Fruit fly (Drosophila melanogaster) whole organism, embryonic: ENCODE measurements around the gene CG43121.

Experiments used
- Aef1 ChIP-seq: fragments of 200-800 bp; sonication (Bioruptor generic); IDR thresholded peaks from 3 replicates; pipeline ENCODE4 v1.3.6; 2022; ENCODE audit warnings: missing biosample characterization, missing genetic modification characterization
- Bdp1 ChIP-seq: fragments of 200-800 bp; sonication (Bioruptor generic); optimal IDR thresholded peaks from 3 replicates; lab custom pipeline; 2016; ENCODE audit warnings: missing biosample characterization, missing genetic modification characterization
- BtbVII ChIP-seq: fragments of 200-800 bp; sonication (Bioruptor generic); optimal IDR thresholded peaks from 3 replicates; lab custom pipeline; 2017; ENCODE audit warnings: missing biosample characterization, mild to moderate bottlenecking, missing genetic modification characterization
- CG10267 ChIP-seq: fragments of 200-800 bp; sonication (Bioruptor generic); optimal IDR thresholded peaks from 2 replicates; lab custom pipeline; 2018; ENCODE audit warnings: missing biosample characterization, mild to moderate bottlenecking, missing genetic modification characterization, moderate library complexity
- CG10543 ChIP-seq: fragments of 200-800 bp; sonication (Bioruptor generic); optimal IDR thresholded peaks from 3 replicates; lab custom pipeline; 2017; ENCODE audit warnings: missing biosample characterization, mild to moderate bottlenecking, missing genetic modification characterization, moderate library complexity
- CG10979 ChIP-seq: fragments of 200-800 bp; sonication (Bioruptor generic); optimal IDR thresholded peaks from 2 replicates; lab custom pipeline; 2018; ENCODE audit warnings: missing biosample characterization, mild to moderate bottlenecking, missing genetic modification characterization, moderate library complexity
- CG11456 ChIP-seq: fragments of 200-800 bp; sonication (Bioruptor generic); IDR thresholded peaks from 3 replicates; pipeline ENCODE4 v1.3.6; 2022; ENCODE audit warnings: missing biosample characterization, missing genetic modification characterization
- CG12299 ChIP-seq: fragments of 200-800 bp; sonication (Bioruptor generic); optimal IDR thresholded peaks from 2 replicates; lab custom pipeline; 2018; ENCODE audit warnings: missing biosample characterization, mild to moderate bottlenecking, missing genetic modification characterization
- CG15269 ChIP-seq: fragments of 200-800 bp; sonication (Bioruptor generic); optimal IDR thresholded peaks from 2 replicates; lab custom pipeline; 2018; ENCODE audit warnings: missing biosample characterization, mild to moderate bottlenecking, missing genetic modification characterization, moderate library complexity
- CG1529 ChIP-seq: fragments of 200-800 bp; sonication (Bioruptor generic); optimal IDR thresholded peaks from 3 replicates; lab custom pipeline; 2018; ENCODE audit warnings: missing biosample characterization, missing genetic modification characterization
- CG15514 ChIP-seq: fragments of 200-800 bp; sonication (Bioruptor generic); optimal IDR thresholded peaks from 3 replicates; lab custom pipeline; 2017; ENCODE audit warnings: missing biosample characterization, missing genetic modification characterization, mild to moderate bottlenecking, moderate library complexity, missing genetic modification reagents
- CG1647 ChIP-seq: fragments of 200-800 bp; sonication (Bioruptor generic); optimal IDR thresholded peaks from 3 replicates; lab custom pipeline; 2016; ENCODE audit warnings: missing biosample characterization, missing genetic modification characterization
- CG18476 ChIP-seq: fragments of 200-800 bp; sonication (Bioruptor generic); optimal IDR thresholded peaks from 2 replicates; lab custom pipeline; 2016; ENCODE audit warnings: missing biosample characterization, mild to moderate bottlenecking, missing genetic modification characterization
- CG18599 ChIP-seq: fragments of 200-800 bp; sonication (Bioruptor generic); optimal IDR thresholded peaks from 3 replicates; lab custom pipeline; 2017; ENCODE audit warnings: missing biosample characterization, missing genetic modification characterization, mild to moderate bottlenecking, moderate library complexity, missing genetic modification reagents
- CG2120 ChIP-seq: fragments of 200-800 bp; sonication (Bioruptor generic); optimal IDR thresholded peaks from 3 replicates; lab custom pipeline; 2016; ENCODE audit warnings: missing biosample characterization, missing genetic modification characterization
- CG2199 ChIP-seq: fragments of 200-800 bp; sonication (Bioruptor generic); IDR thresholded peaks from 3 replicates; pipeline ENCODE4 v1.3.6; 2022; ENCODE audit warnings: missing biosample characterization, missing genetic modification characterization
- CG2875 ChIP-seq: fragments of 200-800 bp; sonication (Bioruptor generic); optimal IDR thresholded peaks from 2 replicates; lab custom pipeline; 2017; ENCODE audit warnings: missing biosample characterization, mild to moderate bottlenecking, missing genetic modification characterization, missing genetic modification reagents
- CG31365 ChIP-seq: fragments of 200-800 bp; sonication (Bioruptor generic); optimal IDR thresholded peaks from 2 replicates; lab custom pipeline; 2018; ENCODE audit warnings: missing biosample characterization, mild to moderate bottlenecking, missing genetic modification characterization
- CG32532 ChIP-seq: fragments of 200-800 bp; sonication (Bioruptor generic); IDR thresholded peaks from 2 replicates; pipeline ENCODE4 v1.3.6; 2022; ENCODE audit warnings: missing biosample characterization, missing genetic modification characterization
- CG33213 ChIP-seq: fragments of 200-800 bp; sonication (Bioruptor generic); optimal IDR thresholded peaks from 3 replicates; lab custom pipeline; 2016; ENCODE audit warnings: missing biosample characterization, missing genetic modification characterization
- CG3407 ChIP-seq: fragments of 200-800 bp; sonication (Bioruptor generic); optimal IDR thresholded peaks from 2 replicates; lab custom pipeline; 2018; ENCODE audit warnings: missing biosample characterization, mild to moderate bottlenecking, missing genetic modification characterization
- CG7372 ChIP-seq: fragments of 200-800 bp; sonication (Bioruptor generic); IDR thresholded peaks from 2 replicates; pipeline ENCODE4 v1.3.6; 2022; ENCODE audit warnings: missing biosample characterization, missing genetic modification characterization
- CG7963 ChIP-seq: fragments of 200-800 bp; sonication (Bioruptor generic); IDR thresholded peaks from 3 replicates; pipeline ENCODE4 v1.3.6; 2022; ENCODE audit warnings: missing biosample characterization, missing genetic modification characterization; ENCODE audit not compliant: partially characterized antibody
- CG7987 ChIP-seq: fragments of 200-800 bp; sonication (Bioruptor generic); optimal IDR thresholded peaks from 2 replicates; lab custom pipeline; 2018; ENCODE audit warnings: missing biosample characterization, mild to moderate bottlenecking, missing genetic modification characterization, moderate library complexity
- Dbx ChIP-seq: fragments of 200-800 bp; sonication (Bioruptor generic); IDR thresholded peaks from 3 replicates; pipeline ENCODE4 v1.3.6; 2022; ENCODE audit warnings: missing biosample characterization, missing genetic modification characterization
- Deaf1 ChIP-seq: fragments of 200-800 bp; optimal IDR thresholded peaks from 3 replicates; lab custom pipeline; 2019; ENCODE audit warnings: missing biosample characterization, mild to moderate bottlenecking, missing genetic modification characterization, moderate library complexity
- Dip3 ChIP-seq: fragments of 200-800 bp; sonication (Bioruptor generic); optimal IDR thresholded peaks from 3 replicates; lab custom pipeline; 2016; ENCODE audit warnings: missing biosample characterization, missing genetic modification characterization
- E2f2 ChIP-seq: fragments of 200-800 bp; sonication (Bioruptor generic); IDR thresholded peaks from 2 replicates; pipeline ENCODE4 v1.3.6; 2022; ENCODE audit warnings: missing biosample characterization, missing genetic modification characterization
- Hr78 ChIP-seq, 2 experiments: fragments of 200-800 bp in 1 of 2; fragments of >200 bp in 1 of 2; sonication (Bioruptor generic) in 1 of 2; optimal IDR thresholded peaks; 2 replicates each; lab custom pipeline; 2017 to 2019; ENCODE audit warnings: missing biosample characterization in 2 of 2, missing genetic modification characterization in 2 of 2, mild to moderate bottlenecking in 1 of 2, moderate library complexity in 1 of 2
- MESR4 ChIP-seq: fragments of 200-800 bp; sonication (Bioruptor generic); optimal IDR thresholded peaks from 2 replicates; lab custom pipeline; 2018; ENCODE audit warnings: missing biosample characterization, mild to moderate bottlenecking, missing genetic modification characterization, moderate library complexity
- MTF-1 ChIP-seq: fragments of 200-800 bp; sonication (Bioruptor generic); optimal IDR thresholded peaks from 2 replicates; lab custom pipeline; 2018; ENCODE audit warnings: missing biosample characterization, mild to moderate bottlenecking, missing genetic modification characterization, borderline replicate concordance
- Sox102F ChIP-seq: fragments of 200-800 bp; sonication (Bioruptor generic); optimal IDR thresholded peaks from 2 replicates; lab custom pipeline; 2018; ENCODE audit warnings: missing biosample characterization, mild to moderate bottlenecking, missing genetic modification characterization, moderate library complexity
- ara ChIP-seq: fragments of 200-800 bp; sonication (Bioruptor generic); IDR thresholded peaks from 2 replicates; pipeline ENCODE4 v1.3.6; 2022; ENCODE audit warnings: missing biosample characterization, missing genetic modification characterization
- ash1 ChIP-seq: fragments of 200-800 bp; sonication (Bioruptor generic); optimal IDR thresholded peaks from 2 replicates; lab custom pipeline; 2018; ENCODE audit warnings: missing biosample characterization, mild to moderate bottlenecking, missing genetic modification characterization
- chinmo ChIP-seq: fragments of 200-800 bp; sonication (Bioruptor generic); IDR thresholded peaks from 4 replicates; pipeline ENCODE4 v1.3.6; 2022; ENCODE audit warnings: missing biosample characterization, missing genetic modification characterization; ENCODE audit not compliant: partially characterized antibody
- ci ChIP-seq: fragments of 200-800 bp; sonication (Bioruptor generic); IDR thresholded peaks from 3 replicates; pipeline ENCODE4 v1.3.6; 2022; ENCODE audit warnings: missing biosample characterization, missing genetic modification characterization
- ftz-f1 ChIP-seq: fragments of 200-800 bp; sonication (Bioruptor generic); optimal IDR thresholded peaks from 2 replicates; lab custom pipeline; 2016; ENCODE audit warnings: missing biosample characterization, missing genetic modification characterization
- h ChIP-seq: fragments of >200 bp; optimal IDR thresholded peaks from 2 replicates; lab custom pipeline; 2017
- luna ChIP-seq: fragments of 200-800 bp; sonication (Bioruptor generic); optimal IDR thresholded peaks from 2 replicates; lab custom pipeline; 2016; ENCODE audit warnings: missing biosample characterization, missing genetic modification characterization
- mld ChIP-seq: fragments of 200-800 bp; sonication (Bioruptor generic); IDR thresholded peaks from 3 replicates; pipeline ENCODE4 v1.3.6; 2022; ENCODE audit warnings: missing biosample characterization, missing genetic modification characterization; ENCODE audit not compliant: partially characterized antibody
- nau ChIP-seq: fragments of 200-800 bp; sonication (Bioruptor generic); optimal IDR thresholded peaks from 3 replicates; lab custom pipeline; 2017; ENCODE audit warnings: missing biosample characterization, mild to moderate bottlenecking, missing genetic modification characterization, missing genetic modification reagents
- oc ChIP-seq: fragments of 200-800 bp; sonication (Bioruptor generic); optimal IDR thresholded peaks from 2 replicates; lab custom pipeline; 2018; ENCODE audit warnings: missing biosample characterization, mild to moderate bottlenecking, missing genetic modification characterization, moderate library complexity
- rib ChIP-seq: fragments of 200-800 bp; sonication (Bioruptor generic); IDR thresholded peaks from 2 replicates; pipeline ENCODE4 v1.3.6; 2022; ENCODE audit warnings: missing biosample characterization, missing genetic modification characterization
- sc ChIP-seq, 3 experiments: fragments of >200 bp in 2 of 3; fragments of 200-800 bp in 1 of 3; sonication (Bioruptor generic) in 1 of 3; optimal IDR thresholded peaks; 2 replicates in 2 of 3; 3 replicates in 1 of 3; lab custom pipeline; 2017; ENCODE audit warnings: mild to moderate bottlenecking in 1 of 3, missing biosample characterization in 1 of 3, missing genetic modification characterization in 1 of 3, missing genetic modification reagents in 1 of 3
- so ChIP-seq: fragments of 200-800 bp; sonication (Bioruptor generic); IDR thresholded peaks from 3 replicates; pipeline ENCODE4 v1.3.6; 2022; ENCODE audit warnings: missing biosample characterization, missing genetic modification characterization
- stc ChIP-seq: fragments of 200-800 bp; sonication (Bioruptor generic); IDR thresholded peaks from 2 replicates; pipeline ENCODE4 v1.3.6; 2022; ENCODE audit warnings: missing biosample characterization, missing genetic modification characterization
- wdn ChIP-seq: fragments of 200-800 bp; sonication (Bioruptor generic); IDR thresholded peaks from 2 replicates; pipeline ENCODE4 v1.3.6; 2022; ENCODE audit warnings: missing biosample characterization, missing genetic modification characterization
- zfh1 ChIP-seq: fragments of 200-800 bp; sonication (Bioruptor generic); IDR thresholded peaks from 3 replicates; pipeline ENCODE4 v1.3.6; 2022; ENCODE audit warnings: missing biosample characterization, missing genetic modification characterization

CG43121 gene

dm6 chr3L:14672387-14673110 is at the start of gene CG43121, which contains the start of gene ome (continued):
- TF ChIP-seq CG2120 (GFP tag; lab: Kevin White, UChicago) (peak; percentile 20), CG31365 (tag; lab: Kevin White, UChicago) (no peak), CG18599 (GFP tag; lab: Kevin White, UChicago) (peak; percentile 40), BtbVII (GFP tag; lab: Kevin White, UChicago) (peak; percentile 40), CG10267 (tag; lab: Kevin White, UChicago) (peak; percentile 22), ci (GFP tag; lab: Robert Waterston, UW) (peak; percentile 81), CG2199 (GFP tag; lab: Robert Waterston, UW) (peak; percentile 68; the same call in 1 of the 3 replicates), rib (peak; percentile 58; the same call in 1 of the 2 replicates), MTF-1 (GFP tag; lab: Kevin White, UChicago) (peak; percentile 42), CG32532 (GFP tag; lab: Robert Waterston, UW) (peak; percentile 31; the same call in 1 of the 2 replicates), so (GFP tag; lab: Robert Waterston, UW) (peak; percentile 51; the same call in 1 of the 3 replicates), CG7987 (GFP tag; lab: Kevin White, UChicago) (peak; percentile 11), CG18476 (GFP tag; lab: Kevin White, UChicago) (no peak), CG15514 (GFP tag; lab: Kevin White, UChicago) (peak; percentile 12), stc (GFP tag; lab: Robert Waterston, UW) (peak; percentile 43; the same call in 1 of the 2 replicates), sc (optimal IDR thresholded peaks at IDR 0.05; lab: Kevin White, UChicago) (no peak), sc (GFP tag; optimal IDR thresholded peaks at IDR 0.05; lab: Kevin White, UChicago) (no peak), MESR4 (no peak), Sox102F (GFP tag; lab: Kevin White, UChicago) (peak; percentile 2), CG7372 (GFP tag; lab: Robert Waterston, UW) (no peak), Hr78 (GFP tag; optimal IDR thresholded peaks at IDR 0.05; lab: Kevin White, UChicago) (peak in 1 of 2 experiments; percentile 36), wdn (no peak), CG33213 (no peak), Aef1 (GFP tag; lab: Robert Waterston, UW) (0 out of 3 replicates have a peak, but pooled peaks have one; percentile 11), Bdp1 (GFP tag; lab: Kevin White, UChicago) (peak; percentile 20), ara (GFP tag; lab: Robert Waterston, UW) (0 out of 2 replicates have a peak, but pooled peaks have one; percentile 27), luna (GFP tag; lab: Kevin White, UChicago) (no peak), CG11456 (GFP tag; lab: Robert Waterston, UW) (no peak), E2f2 (GFP tag; lab: Robert Waterston, UW) (peak; percentile 32; the same call in 1 of the 2 replicates), ash1 (GFP tag; lab: Kevin White, UChicago) (no peak), nau (GFP tag; lab: Kevin White, UChicago) (peak; percentile 11), mld (GFP tag; lab: Robert Waterston, UW) (no peak), CG12299 (tag; lab: Kevin White, UChicago) (no peak), Dbx (GFP tag; lab: Robert Waterston, UW) (0 out of 3 replicates have a peak, but pooled peaks have one; percentile 59), CG10543 (GFP tag; lab: Kevin White, UChicago) (peak; percentile 83), Dip3 (no peak), CG15269 (tag; lab: Kevin White, UChicago) (peak; percentile 28), ftz-f1 (peak; percentile 13), CG2875 (GFP tag; lab: Kevin White, UChicago) (peak; percentile 10), oc (tag; lab: Kevin White, UChicago) (peak; percentile 38), CG7963 (no peak), chinmo (GFP tag; lab: Robert Waterston, UW) (peak; percentile 68; the same call in 1 of the 4 replicates), CG3407 (peak; percentile 19), Deaf1 (tag; lab: Kevin White, UChicago) (peak; percentile 49), CG10979 (tag; lab: Kevin White, UChicago) (no peak), zfh1 (GFP tag; lab: Robert Waterston, UW) (peak; percentile 46; the same call in 1 of the 3 replicates), h (lab: Kevin White, UChicago) (no peak), CG1529 (GFP tag; lab: Kevin White, UChicago) (peak; percentile 5), CG1647 (GFP tag; lab: Kevin White, UChicago) (no peak)
